Fruit fly (Drosophila melanogaster) whole organism, embryonic: ENCODE results near the gene CG5510.

Experiments used
- Antp ChIP-seq: fragments of 200-800 bp; sonication (Bioruptor generic); optimal IDR thresholded peaks from 3 replicates; lab custom pipeline; 2016; ENCODE audit warnings: missing biosample characterization, missing genetic modification characterization
- Asciz ChIP-seq: fragments of 200-800 bp; sonication (Bioruptor generic); optimal IDR thresholded peaks from 2 replicates; lab custom pipeline; 2017; ENCODE audit warnings: missing biosample characterization, mild to moderate bottlenecking, missing genetic modification characterization, missing genetic modification reagents
- Awh ChIP-seq: fragments of 200-800 bp; sonication (Bioruptor generic); IDR thresholded peaks from 2 replicates; pipeline ENCODE4, ENCODE4 v1.3.6; 2022; ENCODE audit warnings: missing biosample characterization, missing genetic modification characterization
- CG10209 ChIP-seq: fragments of 200-800 bp; sonication (Bioruptor generic); optimal IDR thresholded peaks from 3 replicates; lab custom pipeline; 2017; ENCODE audit warnings: missing biosample characterization, mild to moderate bottlenecking, missing genetic modification characterization, missing genetic modification reagents
- CG10321 ChIP-seq: fragments of 200-800 bp; sonication (Bioruptor generic); IDR thresholded peaks from 2 replicates; pipeline ENCODE4 v1.3.6; 2022; ENCODE audit warnings: missing biosample characterization, missing genetic modification characterization
- CG11723 ChIP-seq: fragments of 200-800 bp; sonication (Bioruptor generic); optimal IDR thresholded peaks from 2 replicates; lab custom pipeline; 2017; ENCODE audit warnings: missing biosample characterization, mild to moderate bottlenecking, missing genetic modification characterization
- CG12236 ChIP-seq: fragments of 200-800 bp; sonication (Bioruptor generic); optimal IDR thresholded peaks from 2 replicates; lab custom pipeline; 2016; ENCODE audit warnings: missing biosample characterization, missing genetic modification characterization
- CG1233 ChIP-seq: fragments of 200-800 bp; sonication (Bioruptor generic); optimal IDR thresholded peaks from 4 replicates; lab custom pipeline; 2018; ENCODE audit warnings: missing biosample characterization, mild to moderate bottlenecking, missing genetic modification characterization
- CG13287 ChIP-seq: fragments of 200-800 bp; sonication (Bioruptor generic); IDR thresholded peaks from 2 replicates; pipeline ENCODE4 v1.3.6; 2022; ENCODE audit warnings: missing biosample characterization, missing genetic modification characterization; ENCODE audit not compliant: partially characterized antibody
- CG13424 ChIP-seq: fragments of 200-800 bp; sonication (Bioruptor generic); optimal IDR thresholded peaks from 2 replicates; lab custom pipeline; 2019; ENCODE audit warnings: missing biosample characterization, mild to moderate bottlenecking, missing genetic modification characterization, moderate library complexity
- CG14710 ChIP-seq: fragments of 200-800 bp; sonication (Bioruptor generic); optimal IDR thresholded peaks from 3 replicates; lab custom pipeline; 2019; ENCODE audit warnings: missing biosample characterization, mild to moderate bottlenecking, missing genetic modification characterization, moderate library complexity
- CG1529 ChIP-seq: fragments of 200-800 bp; sonication (Bioruptor generic); optimal IDR thresholded peaks from 3 replicates; lab custom pipeline; 2018; ENCODE audit warnings: missing biosample characterization, missing genetic modification characterization
- CG15479 ChIP-seq: fragments of 200-800 bp; sonication (Bioruptor generic); optimal IDR thresholded peaks from 3 replicates; lab custom pipeline; 2019; ENCODE audit warnings: missing biosample characterization, mild to moderate bottlenecking, missing genetic modification characterization, moderate library complexity
- CG15601 ChIP-seq: fragments of 200-800 bp; sonication (Bioruptor generic); optimal IDR thresholded peaks from 3 replicates; lab custom pipeline; 2019; ENCODE audit warnings: missing biosample characterization, mild to moderate bottlenecking, missing genetic modification characterization, moderate library complexity
- CG17359 ChIP-seq: fragments of 200-800 bp; sonication (Bioruptor generic); optimal IDR thresholded peaks from 3 replicates; lab custom pipeline; 2018; ENCODE audit warnings: missing biosample characterization, mild to moderate bottlenecking, missing genetic modification characterization, moderate library complexity
- CG17912 ChIP-seq: fragments of 200-800 bp; sonication (Bioruptor generic); optimal IDR thresholded peaks from 2 replicates; lab custom pipeline; 2018; ENCODE audit warnings: missing biosample characterization, mild to moderate bottlenecking, missing genetic modification characterization
- CG18764 ChIP-seq: fragments of 200-800 bp; sonication (Bioruptor generic); optimal IDR thresholded peaks from 3 replicates; lab custom pipeline; 2016; ENCODE audit warnings: missing biosample characterization, missing genetic modification characterization
- CG2116 ChIP-seq: fragments of 200-800 bp; sonication (Bioruptor generic); optimal IDR thresholded peaks from 3 replicates; lab custom pipeline; 2018; ENCODE audit warnings: missing biosample characterization, mild to moderate bottlenecking, missing genetic modification characterization
- CG2120 ChIP-seq: fragments of 200-800 bp; sonication (Bioruptor generic); optimal IDR thresholded peaks from 3 replicates; lab custom pipeline; 2016; ENCODE audit warnings: missing biosample characterization, missing genetic modification characterization
- CG32767 ChIP-seq: fragments of 200-800 bp; sonication (Bioruptor generic); IDR thresholded peaks from 2 replicates; pipeline ENCODE4 v1.3.6; 2022; ENCODE audit warnings: missing biosample characterization, missing genetic modification characterization
- CG33557 ChIP-seq: fragments of 200-800 bp; sonication (Bioruptor generic); optimal IDR thresholded peaks from 2 replicates; lab custom pipeline; 2019; ENCODE audit warnings: missing biosample characterization, mild to moderate bottlenecking, missing genetic modification characterization, moderate library complexity
- CG3847 ChIP-seq: fragments of 200-800 bp; sonication (Bioruptor generic); IDR thresholded peaks from 2 replicates; pipeline ENCODE4 v1.3.6; 2022; ENCODE audit warnings: missing biosample characterization, missing genetic modification characterization
- CG4328 ChIP-seq: fragments of 200-800 bp; sonication (Bioruptor generic); optimal IDR thresholded peaks from 3 replicates; lab custom pipeline; 2017; ENCODE audit warnings: missing biosample characterization, missing genetic modification reagents, missing genetic modification characterization
- CG6683 ChIP-seq: fragments of 200-800 bp; sonication (Bioruptor generic); optimal IDR thresholded peaks from 2 replicates; lab custom pipeline; 2017; ENCODE audit warnings: missing biosample characterization, mild to moderate bottlenecking, missing genetic modification characterization, missing genetic modification reagents
- CG7839 ChIP-seq: fragments of 200-800 bp; sonication (Bioruptor generic); optimal IDR thresholded peaks from 3 replicates; lab custom pipeline; 2018; ENCODE audit warnings: missing biosample characterization, mild to moderate bottlenecking, missing genetic modification characterization, moderate library complexity
- CG9727 ChIP-seq: fragments of 200-800 bp; sonication (Bioruptor generic); optimal IDR thresholded peaks from 3 replicates; lab custom pipeline; 2017; ENCODE audit warnings: missing biosample characterization, mild to moderate bottlenecking, missing genetic modification characterization
- D19B ChIP-seq: fragments of 200-800 bp; sonication (Bioruptor generic); optimal IDR thresholded peaks from 2 replicates; lab custom pipeline; 2017; ENCODE audit warnings: missing biosample characterization, mild to moderate bottlenecking, missing genetic modification characterization
- HHEX ChIP-seq: fragments of 200-800 bp; sonication (Bioruptor generic); optimal IDR thresholded peaks from 3 replicates; lab custom pipeline; 2017; ENCODE audit warnings: missing biosample characterization, mild to moderate bottlenecking, missing genetic modification characterization, missing genetic modification reagents
- Hey ChIP-seq: fragments of 200-800 bp; sonication (Bioruptor generic); optimal IDR thresholded peaks from 3 replicates; lab custom pipeline; 2018; ENCODE audit warnings: missing biosample characterization, mild to moderate bottlenecking, missing genetic modification characterization
- Mad ChIP-seq: fragments of 200-800 bp; sonication (Bioruptor generic); optimal IDR thresholded peaks from 2 replicates; lab custom pipeline; 2016; ENCODE audit warnings: missing biosample characterization, missing genetic modification characterization
- Meics ChIP-seq: fragments of 200-800 bp; sonication (Bioruptor generic); optimal IDR thresholded peaks from 2 replicates; lab custom pipeline; 2017; ENCODE audit warnings: missing biosample characterization, mild to moderate bottlenecking, missing genetic modification characterization
- Myb ChIP-seq: fragments of 200-800 bp; sonication (Bioruptor generic); optimal IDR thresholded peaks from 2 replicates; lab custom pipeline; 2016; ENCODE audit warnings: missing biosample characterization, missing genetic modification characterization
- NK7.1 ChIP-seq: fragments of 200-800 bp; sonication (Bioruptor generic); optimal IDR thresholded peaks from 3 replicates; lab custom pipeline; 2016; ENCODE audit warnings: missing biosample characterization, missing genetic modification characterization
- Neu2 ChIP-seq: fragments of 200-800 bp; sonication (Bioruptor generic); optimal IDR thresholded peaks from 3 replicates; lab custom pipeline; 2016; ENCODE audit warnings: missing biosample characterization, missing genetic modification characterization, borderline replicate concordance
- Optix ChIP-seq: fragments of 200-800 bp; sonication (Bioruptor generic); IDR thresholded peaks from 3 replicates; pipeline ENCODE4 v1.3.6; 2022; ENCODE audit warnings: missing biosample characterization, missing genetic modification characterization
- ash1 ChIP-seq: fragments of 200-800 bp; sonication (Bioruptor generic); optimal IDR thresholded peaks from 2 replicates; lab custom pipeline; 2018; ENCODE audit warnings: missing biosample characterization, mild to moderate bottlenecking, missing genetic modification characterization
- bab2 ChIP-seq: fragments of 200-800 bp; sonication (Bioruptor generic); optimal IDR thresholded peaks from 2 replicates; lab custom pipeline; 2016; ENCODE audit warnings: missing biosample characterization, missing genetic modification characterization
- bbx ChIP-seq: fragments of 200-800 bp; sonication (Bioruptor generic); IDR thresholded peaks from 2 replicates; pipeline ENCODE4 v1.3.6; 2022; ENCODE audit warnings: missing biosample characterization, missing genetic modification characterization; ENCODE audit not compliant: partially characterized antibody
- dysf ChIP-seq: fragments of 200-800 bp; sonication (Bioruptor generic); IDR thresholded peaks from 3 replicates; pipeline ENCODE4 v1.3.6; 2022; ENCODE audit warnings: missing biosample characterization, missing genetic modification characterization
- fd96Cb ChIP-seq: fragments of 200-800 bp; sonication (Bioruptor generic); optimal IDR thresholded peaks from 2 replicates; lab custom pipeline; 2018; ENCODE audit warnings: missing biosample characterization, mild to moderate bottlenecking, missing genetic modification characterization, moderate library complexity
- jumu ChIP-seq: fragments of 200-800 bp; sonication (Bioruptor generic); optimal IDR thresholded peaks from 3 replicates; lab custom pipeline; 2016; ENCODE audit warnings: missing biosample characterization, missing genetic modification characterization
- lbe ChIP-seq: fragments of 200-800 bp; sonication (Bioruptor generic); optimal IDR thresholded peaks from 2 replicates; lab custom pipeline; 2016; ENCODE audit warnings: missing biosample characterization, mild to moderate bottlenecking, missing genetic modification characterization
- lilli ChIP-seq: fragments of 200-800 bp; sonication (Bioruptor generic); optimal IDR thresholded peaks from 3 replicates; lab custom pipeline; 2016; ENCODE audit warnings: missing biosample characterization, missing genetic modification characterization
- mirr ChIP-seq: fragments of 200-800 bp; sonication (Bioruptor generic); optimal IDR thresholded peaks from 3 replicates; lab custom pipeline; 2018; ENCODE audit warnings: missing biosample characterization, mild to moderate bottlenecking, missing genetic modification characterization
- nau ChIP-seq: fragments of 200-800 bp; sonication (Bioruptor generic); optimal IDR thresholded peaks from 3 replicates; lab custom pipeline; 2017; ENCODE audit warnings: missing biosample characterization, mild to moderate bottlenecking, missing genetic modification characterization, missing genetic modification reagents
- nom ChIP-seq: fragments of 200-800 bp; sonication (Bioruptor generic); optimal IDR thresholded peaks from 2 replicates; lab custom pipeline; 2017; ENCODE audit warnings: missing biosample characterization, missing genetic modification characterization, mild to moderate bottlenecking, moderate library complexity, missing genetic modification reagents
- sens ChIP-seq: fragments of 200-800 bp; sonication (Bioruptor generic); peaks from one replicate; lab custom pipeline; 2016; ENCODE audit warnings: missing biosample characterization, missing genetic modification characterization
- sens-2 ChIP-seq: fragments of 200-800 bp; sonication (Bioruptor generic); IDR thresholded peaks from 2 replicates; pipeline ENCODE4 v1.3.6; 2022; ENCODE audit warnings: missing biosample characterization, missing genetic modification characterization
- sug ChIP-seq: fragments of 200-800 bp; optimal IDR thresholded peaks from 2 replicates; lab custom pipeline; 2019; ENCODE audit warnings: missing biosample characterization, mild to moderate bottlenecking, missing genetic modification characterization, moderate library complexity
- wek ChIP-seq: fragments of 200-800 bp; sonication (Bioruptor generic); optimal IDR thresholded peaks from 3 replicates; lab custom pipeline; 2018; ENCODE audit warnings: missing biosample characterization, mild to moderate bottlenecking, missing genetic modification characterization, moderate library complexity
- zen ChIP-seq: fragments of 200-800 bp; sonication (Bioruptor generic); optimal IDR thresholded peaks from 3 replicates; lab custom pipeline; 2018; ENCODE audit warnings: missing biosample characterization, mild to moderate bottlenecking, missing genetic modification characterization, moderate library complexity

The CG5510 gene

dm6 chr3R:24134580-24134979, 34.8 kb downstream of the CG5510 start, which contains the start of gene Sec10 (continued):
- TF ChIP-seq sens: peak; percentile 86
- no peak for TF ChIP-seq Meics
- no peak for TF ChIP-seq Awh
- TF ChIP-seq CG2120 (GFP tag; lab: Kevin White, UChicago): no peak
- TF ChIP-seq CG14710 (tag; lab: Kevin White, UChicago): peak; percentile 34
- TF ChIP-seq sug (tag; lab: Kevin White, UChicago): no peak
- no peak for TF ChIP-seq CG33557 (GFP tag; lab: Kevin White, UChicago)
- TF ChIP-seq CG2116 (GFP tag; lab: Kevin White, UChicago): peak; percentile 36
- no peak for TF ChIP-seq Optix (GFP tag; lab: Robert Waterston, UW)
- TF ChIP-seq dysf (GFP tag; lab: Robert Waterston, UW): no peak
- TF ChIP-seq CG32767 (GFP tag; lab: Robert Waterston, UW): no peak
- peak; percentile 46; the same call in 1 of the 2 replicates for TF ChIP-seq CG3847 (GFP tag; lab: Robert Waterston, UW)
- peak; percentile 48 for TF ChIP-seq CG17912 (GFP tag; lab: Kevin White, UChicago)
- no peak for TF ChIP-seq HHEX (GFP tag; lab: Kevin White, UChicago)
- no peak for TF ChIP-seq nau (GFP tag; lab: Kevin White, UChicago)
- no peak for TF ChIP-seq sens-2 (GFP tag; lab: Robert Waterston, UW)
- no peak for TF ChIP-seq CG15479 (GFP tag; lab: Kevin White, UChicago)
- peak; percentile 23 for TF ChIP-seq Myb (GFP tag; lab: Kevin White, UChicago)
- TF ChIP-seq CG10321: no peak
- TF ChIP-seq CG17359 (tag; lab: Kevin White, UChicago): no peak
- no peak for TF ChIP-seq CG9727 (GFP tag; lab: Kevin White, UChicago)
- no peak for TF ChIP-seq CG1233 (GFP tag; lab: Kevin White, UChicago)
- no peak for TF ChIP-seq CG15601 (tag; lab: Kevin White, UChicago)
- no peak for TF ChIP-seq NK7.1 (GFP tag; lab: Kevin White, UChicago)
- no peak for TF ChIP-seq nom
- TF ChIP-seq Antp (GFP tag; lab: Kevin White, UChicago): no peak
- no peak for TF ChIP-seq CG4328
- no peak for TF ChIP-seq CG6683
- TF ChIP-seq CG7839 (tag; lab: Kevin White, UChicago): no peak
- no peak for TF ChIP-seq fd96Cb (tag; lab: Kevin White, UChicago)
- no peak for TF ChIP-seq Asciz
- TF ChIP-seq CG13287 (GFP tag; lab: Robert Waterston, UW): peak; percentile 56
- no peak for TF ChIP-seq CG12236 (GFP tag; lab: Kevin White, UChicago)
- TF ChIP-seq Mad (GFP tag; lab: Kevin White, UChicago): no peak
- no peak for TF ChIP-seq CG18764 (GFP tag; lab: Kevin White, UChicago)
- TF ChIP-seq bbx (GFP tag; lab: Robert Waterston, UW): no peak
- TF ChIP-seq Neu2 (GFP tag; lab: Kevin White, UChicago): no peak
- TF ChIP-seq CG10209: no peak
- no peak for TF ChIP-seq D19B (GFP tag; lab: Kevin White, UChicago)
- TF ChIP-seq jumu (GFP tag; lab: Kevin White, UChicago): no peak
- no peak for TF ChIP-seq mirr (GFP tag; lab: Kevin White, UChicago)
- no peak for TF ChIP-seq CG1529 (GFP tag; lab: Kevin White, UChicago)
- TF ChIP-seq wek (GFP tag; lab: Kevin White, UChicago): peak; percentile 62
- TF ChIP-seq CG11723 (GFP tag; lab: Kevin White, UChicago): no peak
- no peak for TF ChIP-seq ash1 (GFP tag; lab: Kevin White, UChicago)
- TF ChIP-seq zen (tag; lab: Kevin White, UChicago): no peak
- no peak for TF ChIP-seq lilli (GFP tag; lab: Kevin White, UChicago)
- no peak for TF ChIP-seq CG13424 (tag; lab: Kevin White, UChicago)
- no peak for TF ChIP-seq bab2 (GFP tag; lab: Kevin White, UChicago)
- TF ChIP-seq Hey (tag; lab: Kevin White, UChicago): no peak
- peak; percentile 55 for TF ChIP-seq lbe (GFP tag; lab: Kevin White, UChicago)
